Comparison of ENCODE assay signal across 1 fruit fly cellular context in the genomic region with DNA sequence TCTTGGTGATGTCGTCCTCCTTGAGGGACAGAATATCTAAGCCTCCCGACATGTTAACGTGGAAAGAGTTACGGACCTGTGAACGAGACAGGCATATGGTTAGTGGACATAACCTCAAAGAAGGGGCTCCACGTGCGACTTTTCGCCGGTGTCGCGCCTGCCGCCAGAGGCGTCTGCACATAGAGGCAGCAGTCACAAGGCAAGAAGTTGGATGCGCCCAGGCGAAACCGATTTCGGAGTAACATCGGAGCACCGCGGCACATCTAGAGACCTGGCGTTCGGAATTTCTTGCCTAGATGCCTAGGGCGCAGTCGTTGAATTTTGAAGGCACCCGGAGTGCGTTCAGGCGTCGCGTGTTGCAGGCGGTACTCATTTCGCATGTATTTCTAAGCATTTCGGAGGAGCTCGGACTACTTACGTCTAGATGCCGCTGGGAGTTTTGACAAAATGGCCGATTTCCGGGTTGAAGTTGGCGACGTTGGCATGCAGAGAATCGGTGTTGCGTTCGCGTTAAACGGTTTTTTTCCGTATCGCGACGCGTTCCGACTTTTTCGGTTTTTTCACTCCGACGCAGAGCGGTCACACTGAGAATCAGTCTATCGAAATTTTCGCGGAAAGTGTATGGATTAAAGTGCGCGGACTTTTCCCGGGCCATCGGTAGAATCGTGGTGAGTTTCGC.
A peak's percentile ranks its signal among the peaks of the same experiment; 100 is the strongest.
TF ChIP-seq lines count a peak whose summit lies in the region.

Gene sta, minus strand, starts transcription at position 574 of the 679 bp plus-strand sequence.
Gene inc, plus strand, starts transcription at position 640 of the 679 bp plus-strand sequence.

TF ChIP-seq in whole organism, embryonic, 481 proteins besides CTCF, POLR2A, EP300 and RAD21 (continued from another document and continues in another):
- peak; percentile 82 for TF ChIP-seq CG10543 (GFP tag; optimal IDR thresholded peaks at IDR 0.05; lab: Kevin White, UChicago)
- TF ChIP-seq Pdp1 (GFP tag; optimal IDR thresholded peaks at IDR 0.05; lab: Kevin White, UChicago) = peak; percentile 40 to 65
- TF ChIP-seq tgo (GFP tag; IDR thresholded peaks at IDR 0.05; lab: Robert Waterston, UW) = no peak; the same call in 2 of the 3 replicates
- TF ChIP-seq nom (GFP tag; optimal IDR thresholded peaks at IDR 0.05; lab: Kevin White, UChicago) = peak; percentile 89
- TF ChIP-seq CG1529 (GFP tag; optimal IDR thresholded peaks at IDR 0.05; lab: Kevin White, UChicago) = peak; percentile 31
- TF ChIP-seq CG9797 (GFP tag; optimal IDR thresholded peaks at IDR 0.05; lab: Kevin White, UChicago) = peak; percentile 99
- TF ChIP-seq CG12659 (GFP tag; optimal IDR thresholded peaks at IDR 0.05; lab: Kevin White, UChicago) = peak; percentile 94
- peak; percentile 81 for TF ChIP-seq mirr (GFP tag; optimal IDR thresholded peaks at IDR 0.05; lab: Kevin White, UChicago)
- peak; percentile 49 for TF ChIP-seq CG4617 (GFP tag; optimal IDR thresholded peaks at IDR 0.05; lab: Kevin White, UChicago; ENCODE audit: borderline replicate concordance)
- no peak for TF ChIP-seq danr (GFP tag; IDR thresholded peaks at IDR 0.05; lab: Robert Waterston, UW)
- peak; percentile 60 for TF ChIP-seq CG10274 (GFP tag; optimal IDR thresholded peaks at IDR 0.05; lab: Kevin White, UChicago)
- TF ChIP-seq Gsc (GFP tag; IDR thresholded peaks at IDR 0.05; lab: Robert Waterston, UW) = no peak
- TF ChIP-seq CG10321 (GFP tag; IDR thresholded peaks at IDR 0.05; lab: Robert Waterston, UW) = peak; percentile 40; the same call in 1 of the 2 replicates
- peak; percentile 40; the same call in 1 of the 3 replicates for TF ChIP-seq otp (GFP tag; IDR thresholded peaks at IDR 0.05; lab: Robert Waterston, UW)
- no peak for TF ChIP-seq GATAe (GFP tag; conservative IDR thresholded peaks at IDR 0.05; lab: Robert Waterston, UW)
- TF ChIP-seq HmgD (GFP tag; optimal IDR thresholded peaks at IDR 0.05; lab: Kevin White, UChicago) = peak; percentile 74
- no peak for TF ChIP-seq tna (GFP tag; IDR thresholded peaks at IDR 0.05; lab: Robert Waterston, UW; ENCODE audit: partially characterized antibody)
- peak; percentile 55 for TF ChIP-seq CG8388 (GFP tag; optimal IDR thresholded peaks at IDR 0.05; lab: Kevin White, UChicago)
- no peak for TF ChIP-seq CG3726 (GFP tag; IDR thresholded peaks at IDR 0.05; lab: Robert Waterston, UW)
- TF ChIP-seq Lhr (GFP tag; optimal IDR thresholded peaks at IDR 0.05; lab: Kevin White, UChicago) = peak; percentile 92
- TF ChIP-seq schlank (tag; optimal IDR thresholded peaks at IDR 0.05; lab: Kevin White, UChicago) = peak; percentile 67
- no peak for TF ChIP-seq Dip2 (GFP tag; IDR thresholded peaks at IDR 0.05; lab: Robert Waterston, UW)
- peak; percentile 66; the same call in 2 of the 3 replicates for TF ChIP-seq zen2 (GFP tag; IDR thresholded peaks at IDR 0.05; lab: Robert Waterston, UW; ENCODE audit: partially characterized antibody)
- TF ChIP-seq CG11093 (GFP tag; IDR thresholded peaks at IDR 0.05; lab: Robert Waterston, UW) = no peak
- TF ChIP-seq Lim3 (GFP tag; IDR thresholded peaks at IDR 0.05; lab: Robert Waterston, UW) = no peak
- no peak for TF ChIP-seq CG9437 (GFP tag; optimal IDR thresholded peaks at IDR 0.05; lab: Kevin White, UChicago)
- no peak for TF ChIP-seq da (GFP tag; optimal IDR thresholded peaks at IDR 0.05; lab: Kevin White, UChicago)
- TF ChIP-seq sim (GFP tag; IDR thresholded peaks at IDR 0.05; lab: Robert Waterston, UW) = peak; percentile 58
- peak; percentile 74 for TF ChIP-seq CG42726 (GFP tag; IDR thresholded peaks at IDR 0.05; lab: Robert Waterston, UW; ENCODE audit: partially characterized antibody)
- peak; percentile 68; the same call in 1 of the 3 replicates for TF ChIP-seq so (GFP tag; IDR thresholded peaks at IDR 0.05; lab: Robert Waterston, UW)
- TF ChIP-seq H2.0 (GFP tag; IDR thresholded peaks at IDR 0.05; lab: Robert Waterston, UW) = 0 out of 2 replicates have a peak, but pooled peaks have one; percentile 5
- peak; percentile 67 for TF ChIP-seq CG17359 (tag; optimal IDR thresholded peaks at IDR 0.05; lab: Kevin White, UChicago)
- no peak; the same call in 2 of the 3 replicates for TF ChIP-seq croc (GFP tag; conservative IDR thresholded peaks at IDR 0.05; lab: Robert Waterston, UW)
- TF ChIP-seq Hmr (GFP tag; optimal IDR thresholded peaks at IDR 0.05; lab: Kevin White, UChicago) = peak; percentile 92
- TF ChIP-seq salm (tag; optimal IDR thresholded peaks at IDR 0.05; lab: Kevin White, UChicago) = peak; percentile 22
- peak; percentile 12 to 67 for TF ChIP-seq dpn (GFP tag; optimal IDR thresholded peaks at IDR 0.05; lab: Kevin White, UChicago)
- TF ChIP-seq ssp (GFP tag; IDR thresholded peaks at IDR 0.05; lab: Robert Waterston, UW) = 0 out of 2 replicates have a peak, but pooled peaks have one; percentile 6
- peak; percentile 44 for TF ChIP-seq sna (GFP tag; IDR thresholded peaks at IDR 0.05; lab: Robert Waterston, UW; ENCODE audit: partially characterized antibody)
- peak; percentile 75 for TF ChIP-seq CG6854 (GFP tag; optimal IDR thresholded peaks at IDR 0.05; lab: Kevin White, UChicago)
- TF ChIP-seq nerfin-2 (GFP tag; IDR thresholded peaks at IDR 0.05; lab: Robert Waterston, UW; ENCODE audit: partially characterized antibody) = no peak
- TF ChIP-seq CrebB (tag; optimal IDR thresholded peaks at IDR 0.05; lab: Kevin White, UChicago) = peak; percentile 79
- TF ChIP-seq emc (GFP tag; optimal IDR thresholded peaks at IDR 0.05; lab: Kevin White, UChicago) = no peak
- TF ChIP-seq YL-1 (GFP tag; optimal IDR thresholded peaks at IDR 0.05; lab: Kevin White, UChicago) = peak; percentile 94
- peak; percentile 79 for TF ChIP-seq PHDP (tag; optimal IDR thresholded peaks at IDR 0.05; lab: Kevin White, UChicago)
- TF ChIP-seq ab (GFP tag; optimal IDR thresholded peaks at IDR 0.05; lab: Kevin White, UChicago) = no peak
- TF ChIP-seq CG10979 (tag; optimal IDR thresholded peaks at IDR 0.05; lab: Kevin White, UChicago) = peak; percentile 47
- peak; percentile 78 for TF ChIP-seq Myb (GFP tag; optimal IDR thresholded peaks at IDR 0.05; lab: Kevin White, UChicago)
- peak; percentile 85 for TF ChIP-seq nerfin-1 (tag; optimal IDR thresholded peaks at IDR 0.05; lab: Kevin White, UChicago)
- no peak for TF ChIP-seq CG4282 (GFP tag; optimal IDR thresholded peaks at IDR 0.05; lab: Kevin White, UChicago)
- peak; percentile 67; the same call in 1 of the 3 replicates for TF ChIP-seq ken (GFP tag; IDR thresholded peaks at IDR 0.05; lab: Robert Waterston, UW)
- TF ChIP-seq Ets97D (GFP tag; optimal IDR thresholded peaks at IDR 0.05; lab: Kevin White, UChicago) = peak; percentile 98
- TF ChIP-seq CG17912 (GFP tag; optimal IDR thresholded peaks at IDR 0.05; lab: Kevin White, UChicago) = peak; percentile 84
- TF ChIP-seq jumu (GFP tag; optimal IDR thresholded peaks at IDR 0.05; lab: Kevin White, UChicago) = peak; percentile 7
- no peak for TF ChIP-seq pfk (GFP tag; optimal IDR thresholded peaks at IDR 0.05; lab: Kevin White, UChicago)
- TF ChIP-seq Oli (tag; optimal IDR thresholded peaks at IDR 0.05; lab: Kevin White, UChicago) = peak; percentile 31
- peak; percentile 6 for TF ChIP-seq luna (GFP tag; optimal IDR thresholded peaks at IDR 0.05; lab: Kevin White, UChicago)
- peak; percentile 66 for TF ChIP-seq CG32532 (GFP tag; IDR thresholded peaks at IDR 0.05; lab: Robert Waterston, UW)
- no peak for TF ChIP-seq Sox102F (GFP tag; optimal IDR thresholded peaks at IDR 0.05; lab: Kevin White, UChicago)
- TF ChIP-seq hkb (optimal IDR thresholded peaks at IDR 0.05; lab: Kevin White, UChicago) = peak; percentile 35
- peak; percentile 74 for TF ChIP-seq hkb (GFP tag; IDR thresholded peaks at IDR 0.05; lab: Robert Waterston, UW)
- TF ChIP-seq odd (GFP tag; optimal IDR thresholded peaks at IDR 0.05; lab: Kevin White, UChicago) = peak; percentile 69
- 0 out of 2 replicates have a peak, but pooled peaks have one; percentile 8 for TF ChIP-seq sens-2 (GFP tag; IDR thresholded peaks at IDR 0.05; lab: Robert Waterston, UW)
- peak; percentile 80 for TF ChIP-seq Rfx (GFP tag; IDR thresholded peaks at IDR 0.05; lab: Robert Waterston, UW)
- peak; percentile 55 for TF ChIP-seq sqz (GFP tag; optimal IDR thresholded peaks at IDR 0.05; lab: Kevin White, UChicago)
- TF ChIP-seq wor (GFP tag; IDR thresholded peaks at IDR 0.05; lab: Robert Waterston, UW) = no peak
- peak; percentile 46 for TF ChIP-seq CG9876 (GFP tag; optimal IDR thresholded peaks at IDR 0.05; lab: Kevin White, UChicago)
- TF ChIP-seq bowl (GFP tag; IDR thresholded peaks at IDR 0.05; lab: Robert Waterston, UW) = peak; percentile 55; the same call in 1 of the 2 replicates
- no peak for TF ChIP-seq Xrp1 (GFP tag; IDR thresholded peaks at IDR 0.05; lab: Robert Waterston, UW)
- no peak for TF ChIP-seq Poxn (GFP tag; IDR thresholded peaks at IDR 0.05; lab: Robert Waterston, UW)
- TF ChIP-seq gcm2 (GFP tag; optimal IDR thresholded peaks at IDR 0.05; lab: Kevin White, UChicago) = no peak
- TF ChIP-seq CG18764 (GFP tag; optimal IDR thresholded peaks at IDR 0.05; lab: Kevin White, UChicago) = peak; percentile 36
- peak; percentile 48 for TF ChIP-seq CG11398 (GFP tag; optimal IDR thresholded peaks at IDR 0.05; lab: Kevin White, UChicago)
- TF ChIP-seq CG17802 (tag; optimal IDR thresholded peaks at IDR 0.05; lab: Kevin White, UChicago) = peak; percentile 20
- TF ChIP-seq CG9932 (GFP tag; IDR thresholded peaks at IDR 0.05; lab: Robert Waterston, UW) = peak; percentile 53; the same call in 1 of the 2 replicates
- TF ChIP-seq Spps (tag; optimal IDR thresholded peaks at IDR 0.05; lab: Kevin White, UChicago) = no peak
- TF ChIP-seq dan (GFP tag; IDR thresholded peaks at IDR 0.05; lab: Robert Waterston, UW) = no peak
- peak; percentile 55 for TF ChIP-seq CG4424 (GFP tag; optimal IDR thresholded peaks at IDR 0.05; lab: Kevin White, UChicago)
- no peak for TF ChIP-seq klu (GFP tag; IDR thresholded peaks at IDR 0.05; lab: Robert Waterston, UW)
- no peak for TF ChIP-seq Tbp (GFP tag; optimal IDR thresholded peaks at IDR 0.05; lab: Kevin White, UChicago)
- no peak for TF ChIP-seq ro (GFP tag; IDR thresholded peaks at IDR 0.05; lab: Robert Waterston, UW)
- TF ChIP-seq CG13424 (tag; optimal IDR thresholded peaks at IDR 0.05; lab: Kevin White, UChicago) = peak; percentile 22
- TF ChIP-seq Jarid2 (GFP tag; optimal IDR thresholded peaks at IDR 0.05; lab: Kevin White, UChicago) = peak; percentile 76
- TF ChIP-seq psq (GFP tag; optimal IDR thresholded peaks at IDR 0.05; lab: Kevin White, UChicago) = no peak
- peak; percentile 79; the same call in 1 of the 2 replicates for TF ChIP-seq rib (GFP tag; IDR thresholded peaks at IDR 0.05; lab: Robert Waterston, UW)
- TF ChIP-seq amos (GFP tag; IDR thresholded peaks at IDR 0.05; lab: Robert Waterston, UW; ENCODE audit: partially characterized antibody) = peak; percentile 68
- TF ChIP-seq lbe (GFP tag; optimal IDR thresholded peaks at IDR 0.05; lab: Kevin White, UChicago) = peak; percentile 35
- TF ChIP-seq CG30403 (GFP tag; optimal IDR thresholded peaks at IDR 0.05; lab: Kevin White, UChicago) = peak; percentile 44
- peak; percentile 11 for TF ChIP-seq grn (GFP tag; optimal IDR thresholded peaks at IDR 0.05; lab: Kevin White, UChicago)
- TF ChIP-seq CG7372 (GFP tag; IDR thresholded peaks at IDR 0.05; lab: Robert Waterston, UW) = 0 out of 2 replicates have a peak, but pooled peaks have one; percentile 19
- TF ChIP-seq ase (GFP tag; IDR thresholded peaks at IDR 0.05; lab: Robert Waterston, UW) = no peak
- peak; percentile 60 for TF ChIP-seq CG15269 (tag; optimal IDR thresholded peaks at IDR 0.05; lab: Kevin White, UChicago)
- TF ChIP-seq slbo (GFP tag; IDR thresholded peaks at IDR 0.05; lab: Robert Waterston, UW) = peak; percentile 47; the same call in 1 of the 2 replicates
- TF ChIP-seq CG12219 (GFP tag; optimal IDR thresholded peaks at IDR 0.05; lab: Kevin White, UChicago) = peak; percentile 64
- no peak for TF ChIP-seq trh (GFP tag; optimal IDR thresholded peaks at IDR 0.05; lab: Kevin White, UChicago)
- TF ChIP-seq stc (GFP tag; IDR thresholded peaks at IDR 0.05; lab: Robert Waterston, UW) = no peak
- TF ChIP-seq Rx (GFP tag; IDR thresholded peaks at IDR 0.05; lab: Robert Waterston, UW) = peak; percentile 51
- 0 out of 3 replicates have a peak, but pooled peaks have one; percentile 27 for TF ChIP-seq z (GFP tag; IDR thresholded peaks at IDR 0.05; lab: Robert Waterston, UW)
- peak; percentile 71 for TF ChIP-seq ATbp (GFP tag; optimal IDR thresholded peaks at IDR 0.05; lab: Kevin White, UChicago)
- no peak for TF ChIP-seq pnt (GFP tag; optimal IDR thresholded peaks at IDR 0.05; lab: Kevin White, UChicago)
- TF ChIP-seq abd-A (tag; optimal IDR thresholded peaks at IDR 0.05; lab: Kevin White, UChicago) = peak; percentile 55
- TF ChIP-seq CG13296 (GFP tag; optimal IDR thresholded peaks at IDR 0.05; lab: Kevin White, UChicago) = peak; percentile 79
- peak; percentile 92 for TF ChIP-seq CG1603 (tag; optimal IDR thresholded peaks at IDR 0.05; lab: Kevin White, UChicago)
- TF ChIP-seq CG11085 (GFP tag; IDR thresholded peaks at IDR 0.05; lab: Robert Waterston, UW) = no peak; the same call in 1 of the 2 replicates
- TF ChIP-seq scrt (GFP tag; optimal IDR thresholded peaks at IDR 0.05; lab: Kevin White, UChicago) = peak; percentile 73
- TF ChIP-seq CG10462 (GFP tag; optimal IDR thresholded peaks at IDR 0.05; lab: Kevin White, UChicago) = no peak
- peak; percentile 80 for TF ChIP-seq CG13287 (GFP tag; IDR thresholded peaks at IDR 0.05; lab: Robert Waterston, UW; ENCODE audit: partially characterized antibody)
- TF ChIP-seq zf30C (GFP tag; optimal IDR thresholded peaks at IDR 0.05; lab: Kevin White, UChicago) = peak; percentile 34
- TF ChIP-seq CG32767 (GFP tag; IDR thresholded peaks at IDR 0.05; lab: Robert Waterston, UW) = 0 out of 2 replicates have a peak, but pooled peaks have one; percentile 40
- no peak for TF ChIP-seq CG17612 (GFP tag; IDR thresholded peaks at IDR 0.05; lab: Robert Waterston, UW)
- TF ChIP-seq hbn (GFP tag; IDR thresholded peaks at IDR 0.05; lab: Robert Waterston, UW; ENCODE audit: partially characterized antibody) = peak; percentile 57
- no peak for TF ChIP-seq CG8478 (optimal IDR thresholded peaks at IDR 0.05; lab: Kevin White, UChicago)
- TF ChIP-seq sens (GFP tag; lab: Kevin White, UChicago) = peak; percentile 76
- peak; percentile 61 for TF ChIP-seq chm (GFP tag; IDR thresholded peaks at IDR 0.05; lab: Robert Waterston, UW)
- TF ChIP-seq CG1792 (GFP tag; optimal IDR thresholded peaks at IDR 0.05; lab: Kevin White, UChicago) = peak; percentile 53
- peak; percentile 74 for TF ChIP-seq sug (tag; optimal IDR thresholded peaks at IDR 0.05; lab: Kevin White, UChicago)
- no peak for TF ChIP-seq CG6272 (GFP tag; IDR thresholded peaks at IDR 0.05; lab: Robert Waterston, UW)
- TF ChIP-seq Hmx (GFP tag; optimal IDR thresholded peaks at IDR 0.05; lab: Kevin White, UChicago) = no peak
- peak; percentile 45; the same call in 1 of the 2 replicates for TF ChIP-seq CG14014 (GFP tag; IDR thresholded peaks at IDR 0.05; lab: Robert Waterston, UW)
- TF ChIP-seq Chrac-16 (GFP tag; optimal IDR thresholded peaks at IDR 0.05; lab: Kevin White, UChicago) = peak; percentile 15
